Fruit fly (Drosophila melanogaster) whole organism, embryonic: Measurements from ENCODE around the gene Prp3.
A peak's percentile ranks its signal among the peaks of the same experiment; 100 is the strongest.

Source experiments
- Aef1 ChIP-seq: fragments of 200-800 bp; sonication (Bioruptor generic); IDR thresholded peaks from 3 replicates; pipeline ENCODE4 v1.3.6; 2022; ENCODE audit warnings: missing biosample characterization, missing genetic modification characterization
- Atf-2 ChIP-seq: fragments of 200-800 bp; sonication (Bioruptor generic); optimal IDR thresholded peaks from 2 replicates; lab custom pipeline; 2016; ENCODE audit warnings: missing biosample characterization, missing genetic modification characterization
- B-H2 ChIP-seq: fragments of 200-800 bp; sonication (Bioruptor generic); optimal IDR thresholded peaks from 2 replicates; lab custom pipeline; 2018; ENCODE audit warnings: missing biosample characterization, mild to moderate bottlenecking, missing genetic modification characterization
- CG10565 ChIP-seq: fragments of 200-800 bp; sonication (Bioruptor generic); optimal IDR thresholded peaks from 3 replicates; lab custom pipeline; 2016; ENCODE audit warnings: missing biosample characterization, mild to moderate bottlenecking, missing genetic modification characterization
- CG10979 ChIP-seq: fragments of 200-800 bp; sonication (Bioruptor generic); optimal IDR thresholded peaks from 2 replicates; lab custom pipeline; 2018; ENCODE audit warnings: missing biosample characterization, mild to moderate bottlenecking, missing genetic modification characterization, moderate library complexity
- CG11696 ChIP-seq: fragments of 200-800 bp; sonication (Bioruptor generic); IDR thresholded peaks from 2 replicates; pipeline ENCODE4 v1.3.6; 2022; ENCODE audit warnings: missing biosample characterization, missing genetic modification characterization
- CG13424 ChIP-seq: fragments of 200-800 bp; sonication (Bioruptor generic); optimal IDR thresholded peaks from 2 replicates; lab custom pipeline; 2019; ENCODE audit warnings: missing biosample characterization, mild to moderate bottlenecking, missing genetic modification characterization, moderate library complexity
- CG13624 ChIP-seq: fragments of 200-800 bp; sonication (Bioruptor generic); optimal IDR thresholded peaks from 2 replicates; lab custom pipeline; 2016; ENCODE audit warnings: missing biosample characterization, missing genetic modification characterization
- CG14965 ChIP-seq: fragments of 200-800 bp; sonication (Bioruptor generic); optimal IDR thresholded peaks from 2 replicates; lab custom pipeline; 2016; ENCODE audit warnings: missing biosample characterization, missing genetic modification characterization, borderline replicate concordance
- CG1529 ChIP-seq: fragments of 200-800 bp; sonication (Bioruptor generic); optimal IDR thresholded peaks from 3 replicates; lab custom pipeline; 2018; ENCODE audit warnings: missing biosample characterization, missing genetic modification characterization
- CG17361 ChIP-seq: fragments of 200-800 bp; sonication (Bioruptor generic); IDR thresholded peaks from 3 replicates; pipeline ENCODE4 v1.3.6; 2022; ENCODE audit warnings: missing biosample characterization, missing genetic modification characterization
- CG18011 ChIP-seq: fragments of 200-800 bp; sonication (Bioruptor generic); optimal IDR thresholded peaks from 2 replicates; lab custom pipeline; 2017; ENCODE audit warnings: missing biosample characterization, missing genetic modification characterization, mild to moderate bottlenecking, moderate library complexity, missing genotype
- CG1832 ChIP-seq: fragments of 200-800 bp; sonication (Bioruptor generic); optimal IDR thresholded peaks from 2 replicates; lab custom pipeline; 2017; ENCODE audit warnings: missing biosample characterization, mild to moderate bottlenecking, missing genetic modification characterization, inconsistent platforms
- CG2129 ChIP-seq: fragments of 200-800 bp; sonication (Bioruptor generic); IDR thresholded peaks from 2 replicates; pipeline ENCODE4 v1.3.6; 2022; ENCODE audit warnings: missing biosample characterization, missing genetic modification characterization; ENCODE audit not compliant: partially characterized antibody
- CG2678 ChIP-seq: fragments of 200-800 bp; sonication (Bioruptor generic); optimal IDR thresholded peaks from 3 replicates; lab custom pipeline; 2019; ENCODE audit warnings: missing biosample characterization, mild to moderate bottlenecking, missing genetic modification characterization, moderate library complexity
- CG3163 ChIP-seq: fragments of 200-800 bp; sonication (Bioruptor generic); optimal IDR thresholded peaks from 3 replicates; lab custom pipeline; 2016; ENCODE audit warnings: missing biosample characterization, missing genetic modification characterization
- CG34422 ChIP-seq: fragments of 200-800 bp; sonication (Bioruptor generic); IDR thresholded peaks from 3 replicates; pipeline ENCODE4 v1.3.6; 2022; ENCODE audit warnings: missing biosample characterization, missing genetic modification characterization
- CG4282 ChIP-seq: fragments of 200-800 bp; sonication (Bioruptor generic); optimal IDR thresholded peaks from 2 replicates; lab custom pipeline; 2016; ENCODE audit warnings: missing biosample characterization, missing genetic modification characterization
- CG43689 ChIP-seq: fragments of 200-800 bp; sonication (Bioruptor generic); IDR thresholded peaks from 2 replicates; pipeline ENCODE4 v1.3.6; 2022; ENCODE audit warnings: missing biosample characterization, missing genetic modification characterization
- CG4424 ChIP-seq: fragments of 200-800 bp; sonication (Bioruptor generic); optimal IDR thresholded peaks from 3 replicates; lab custom pipeline; 2016; ENCODE audit warnings: missing biosample characterization, missing genetic modification characterization
- CG7271 ChIP-seq: fragments of 200-800 bp; sonication (Bioruptor generic); optimal IDR thresholded peaks from 2 replicates; lab custom pipeline; 2018; ENCODE audit warnings: missing biosample characterization, mild to moderate bottlenecking, missing genetic modification characterization, moderate library complexity
- CG9609 ChIP-seq: fragments of 200-800 bp; sonication (Bioruptor generic); optimal IDR thresholded peaks from 3 replicates; lab custom pipeline; 2016; ENCODE audit warnings: missing biosample characterization, missing genetic modification characterization
- Dll ChIP-seq: fragments of 200-800 bp; sonication (Bioruptor generic); IDR thresholded peaks from 4 replicates; pipeline ENCODE4 v1.3.6; 2022; ENCODE audit warnings: missing biosample characterization, missing genetic modification characterization; ENCODE audit not compliant: partially characterized antibody
- Doc2 ChIP-seq: fragments of 200-800 bp; sonication (Bioruptor generic); IDR thresholded peaks from 2 replicates; pipeline ENCODE4 v1.3.6; 2022; ENCODE audit warnings: missing biosample characterization, missing genetic modification characterization
- HLH54F ChIP-seq: fragments of 200-800 bp; sonication (Bioruptor generic); optimal IDR thresholded peaks from 3 replicates; lab custom pipeline; 2016; ENCODE audit warnings: missing biosample characterization, missing genetic modification characterization
- HmgZ ChIP-seq: fragments of 200-800 bp; sonication (Bioruptor generic); optimal IDR thresholded peaks from 2 replicates; lab custom pipeline; 2018; ENCODE audit warnings: missing biosample characterization, mild to moderate bottlenecking, missing genetic modification characterization
- Max ChIP-seq: fragments of 200-800 bp; sonication (Bioruptor generic); optimal IDR thresholded peaks from 2 replicates; lab custom pipeline; 2016; ENCODE audit warnings: missing biosample characterization, mild to moderate bottlenecking, missing genetic modification characterization
- NC2α ChIP-seq: fragments of 200-800 bp; sonication (Bioruptor generic); optimal IDR thresholded peaks from 2 replicates; lab custom pipeline; 2016; ENCODE audit warnings: missing biosample characterization, missing genetic modification characterization
- NFAT ChIP-seq: fragments of 200-800 bp; sonication (Bioruptor generic); IDR thresholded peaks from 2 replicates; pipeline ENCODE4 v1.3.6; 2022; ENCODE audit warnings: missing biosample characterization, missing genetic modification characterization
- NK7.1 ChIP-seq: fragments of 200-800 bp; sonication (Bioruptor generic); optimal IDR thresholded peaks from 3 replicates; lab custom pipeline; 2016; ENCODE audit warnings: missing biosample characterization, missing genetic modification characterization
- Ravus ChIP-seq: fragments of 200-800 bp; sonication (Bioruptor generic); IDR thresholded peaks from 2 replicates; pipeline ENCODE4 v1.3.6; 2022; ENCODE audit warnings: missing biosample characterization, missing genetic modification characterization
- Sry-β ChIP-seq: fragments of 200-800 bp; sonication (Bioruptor generic); optimal IDR thresholded peaks from 2 replicates; lab custom pipeline; 2018; ENCODE audit warnings: missing biosample characterization, mild to moderate bottlenecking, missing genetic modification characterization, moderate library complexity
- amos ChIP-seq: fragments of 200-800 bp; sonication (Bioruptor generic); IDR thresholded peaks from 2 replicates; pipeline ENCODE4 v1.3.6; 2022; ENCODE audit warnings: missing biosample characterization, missing genetic modification characterization; ENCODE audit not compliant: partially characterized antibody
- aop ChIP-seq: fragments of 200-800 bp; sonication (Bioruptor generic); IDR thresholded peaks from 2 replicates; pipeline ENCODE4 v1.3.6; 2022; ENCODE audit warnings: missing biosample characterization, missing genetic modification characterization
- az2 ChIP-seq: fragments of 200-800 bp; sonication (Bioruptor generic); optimal IDR thresholded peaks from 3 replicates; lab custom pipeline; 2016; ENCODE audit warnings: missing biosample characterization, missing genetic modification characterization
- bsh ChIP-seq, 2 experiments: fragments of 200-800 bp; sonication (Bioruptor generic); optimal IDR thresholded peaks; 2 replicates each; lab custom pipeline; 2017 to 2018; ENCODE audit warnings: mild to moderate bottlenecking in 2 of 2, missing biosample characterization in 2 of 2, missing genetic modification characterization in 2 of 2, moderate library complexity in 1 of 2
- dpn ChIP-seq, 2 experiments: fragments of 200-800 bp; sonication (Bioruptor generic); optimal IDR thresholded peaks; 3 replicates each; lab custom pipeline; 2016; ENCODE audit warnings: missing biosample characterization in 2 of 2, missing genetic modification characterization in 2 of 2
- fd64A ChIP-seq: fragments of 200-800 bp; sonication (Bioruptor generic); optimal IDR thresholded peaks from 3 replicates; lab custom pipeline; 2018; ENCODE audit warnings: missing biosample characterization, mild to moderate bottlenecking, missing genetic modification characterization
- gt ChIP-seq: fragments of 200-800 bp; sonication (Bioruptor generic); IDR thresholded peaks from 2 replicates; pipeline ENCODE4 v1.3.6; 2022; ENCODE audit warnings: missing biosample characterization, missing genetic modification characterization
- kni ChIP-seq: fragments of 200-800 bp; sonication (Bioruptor generic); optimal IDR thresholded peaks from 3 replicates; lab custom pipeline; 2017; ENCODE audit warnings: mild to moderate bottlenecking, missing biosample characterization, missing genetic modification reagents, missing genetic modification characterization
- salm ChIP-seq: fragments of 200-800 bp; sonication (Bioruptor generic); optimal IDR thresholded peaks from 2 replicates; lab custom pipeline; 2018; ENCODE audit warnings: missing biosample characterization, mild to moderate bottlenecking, missing genetic modification characterization
- slou ChIP-seq: fragments of 200-800 bp; sonication (Bioruptor generic); optimal IDR thresholded peaks from 3 replicates; lab custom pipeline; 2016; ENCODE audit warnings: missing biosample characterization, missing genetic modification characterization
- slp2 ChIP-seq: fragments of 200-800 bp; sonication (Bioruptor generic); optimal IDR thresholded peaks from 2 replicates; lab custom pipeline; 2016; ENCODE audit warnings: missing biosample characterization, missing genetic modification characterization
- so ChIP-seq: fragments of 200-800 bp; sonication (Bioruptor generic); IDR thresholded peaks from 3 replicates; pipeline ENCODE4 v1.3.6; 2022; ENCODE audit warnings: missing biosample characterization, missing genetic modification characterization
- sug ChIP-seq: fragments of 200-800 bp; optimal IDR thresholded peaks from 2 replicates; lab custom pipeline; 2019; ENCODE audit warnings: missing biosample characterization, mild to moderate bottlenecking, missing genetic modification characterization, moderate library complexity
- tin ChIP-seq: fragments of 200-800 bp; sonication (Bioruptor generic); optimal IDR thresholded peaks from 3 replicates; lab custom pipeline; 2016; ENCODE audit warnings: missing biosample characterization, missing genetic modification characterization
- tx ChIP-seq: fragments of 200-800 bp; sonication (Bioruptor generic); optimal IDR thresholded peaks from 2 replicates; lab custom pipeline; 2016; ENCODE audit warnings: missing biosample characterization, missing genetic modification characterization
- wdn ChIP-seq: fragments of 200-800 bp; sonication (Bioruptor generic); IDR thresholded peaks from 2 replicates; pipeline ENCODE4 v1.3.6; 2022; ENCODE audit warnings: missing biosample characterization, missing genetic modification characterization
- zf30C ChIP-seq: fragments of 200-800 bp; sonication (Bioruptor generic); optimal IDR thresholded peaks from 3 replicates; lab custom pipeline; 2018; ENCODE audit warnings: missing biosample characterization, mild to moderate bottlenecking, missing genetic modification characterization

Prp3 gene

dm6 chr3L:19896892-19897684 lies 13.0 kb upstream of the Prp3 start (continued):
- TF ChIP-seq CG10979 (tag; lab: Kevin White, UChicago) (no peak), zf30C (GFP tag; lab: Kevin White, UChicago) (no peak), CG34422 (GFP tag; lab: Robert Waterston, UW) (peak; percentile 47; the same call in 1 of the 3 replicates), CG7271 (tag; lab: Kevin White, UChicago) (no peak), CG43689 (GFP tag; lab: Robert Waterston, UW) (no peak), Max (GFP tag; lab: Kevin White, UChicago) (no peak), tin (peak; percentile 34), Aef1 (GFP tag; lab: Robert Waterston, UW) (no peak), fd64A (GFP tag; lab: Kevin White, UChicago) (no peak), CG3163 (GFP tag; lab: Kevin White, UChicago) (peak; percentile 98), salm (tag; lab: Kevin White, UChicago) (no peak), CG13424 (tag; lab: Kevin White, UChicago) (peak; percentile 7), CG17361 (GFP tag; lab: Robert Waterston, UW) (0 out of 3 replicates have a peak, but pooled peaks have one; percentile 23), Ravus (GFP tag; lab: Robert Waterston, UW) (no peak), bsh (GFP tag; optimal IDR thresholded peaks at IDR 0.05; lab: Kevin White, UChicago) (peak; percentile 20 to 57), kni (GFP tag; lab: Kevin White, UChicago) (no peak), wdn (GFP tag; lab: Robert Waterston, UW) (no peak), NFAT (GFP tag; lab: Robert Waterston, UW) (peak; percentile 9; the same call in 1 of the 2 replicates), slou (no peak), NC2α (GFP tag; lab: Kevin White, UChicago) (no peak), sug (tag; lab: Kevin White, UChicago) (peak; percentile 37), CG1529 (GFP tag; lab: Kevin White, UChicago) (no peak), CG11696 (GFP tag; lab: Robert Waterston, UW) (no peak), CG10565 (GFP tag; lab: Kevin White, UChicago) (no peak), CG1832 (GFP tag; lab: Kevin White, UChicago) (no peak), Dll (peak; percentile 37; the same call in 1 of the 4 replicates), CG2678 (no peak), HLH54F (peak; percentile 3), CG2129 (GFP tag; lab: Robert Waterston, UW) (no peak), slp2 (GFP tag; lab: Kevin White, UChicago) (peak; percentile 15), HmgZ (tag; lab: Kevin White, UChicago) (peak; percentile 18), dpn (GFP tag; optimal IDR thresholded peaks at IDR 0.05; lab: Kevin White, UChicago) (peak in 1 of 2 experiments; percentile 40), Atf-2 (GFP tag; lab: Kevin White, UChicago) (no peak), CG4424 (GFP tag; lab: Kevin White, UChicago) (peak; percentile 27), gt (no peak), Doc2 (GFP tag; lab: Robert Waterston, UW) (no peak), Sry-β (no peak), so (0 out of 3 replicates have a peak, but pooled peaks have one; percentile 9), az2 (GFP tag; lab: Kevin White, UChicago) (peak; percentile 10), aop (GFP tag; lab: Robert Waterston, UW) (no peak), CG9609 (GFP tag; lab: Kevin White, UChicago) (peak; percentile 15), B-H2 (GFP tag; lab: Kevin White, UChicago) (no peak), tx (GFP tag; lab: Kevin White, UChicago) (peak; percentile 3), CG4282 (no peak), CG13624 (GFP tag; lab: Kevin White, UChicago) (peak; percentile 49), NK7.1 (GFP tag; lab: Kevin White, UChicago) (no peak), amos (GFP tag; lab: Robert Waterston, UW) (no peak), CG18011 (peak; percentile 94), CG14965 (GFP tag; lab: Kevin White, UChicago) (no peak)
